Fruit fly (Drosophila melanogaster): ENCODE measurements around the gene CG4842.

- TF ChIP-seq psq (optimal IDR thresholded peaks at IDR 0.05) (no peak), pan (optimal IDR thresholded peaks at IDR 0.05) (no peak), EcR (GFP tag; optimal IDR thresholded peaks at IDR 0.05) (no peak), CG8478 (optimal IDR thresholded peaks at IDR 0.05) (no peak), usp (GFP tag; optimal IDR thresholded peaks at IDR 0.05) (no peak), Dll (optimal IDR thresholded peaks at IDR 0.05) (no peak)
Measured at dm6 chr3L:16367240-16367639, 949 bp upstream of the CG4842 start, which contains the start of gene Cpr72Ec.
